Worm (Caenorhabditis elegans) whole organism, midembryonic: ENCODE data around the gene T05C3.2.

Source experiments
- flt-1 ChIP-seq: fragments of 200-800 bp; sonication (Bioruptor generic); IDR thresholded peaks from 2 replicates; pipeline ENCODE4 v1.3.6; 2022; ENCODE audit warnings: missing genetic modification characterization, missing compliant biosample characterization
- klf-2 ChIP-seq: fragments of 200-800 bp; sonication (Bioruptor generic); conservative IDR thresholded peaks from 2 replicates; pipeline ENCODE4 v1.3.6; 2022; ENCODE audit warnings: missing genetic modification reagents, missing genetic modification characterization, missing compliant biosample characterization
- med-1 ChIP-seq: sonication (generic microtip); optimal IDR thresholded peaks from 2 replicates; lab custom pipeline; 2017; ENCODE audit warnings: missing genetic modification characterization, mild to moderate bottlenecking, missing compliant biosample characterization, antibody characterized with exemption, missing genetic modification reagents; ENCODE audit not compliant: insufficient read depth
- ref-1 ChIP-seq: fragments of 200-800 bp; sonication (Bioruptor generic); conservative IDR thresholded peaks from 2 replicates; pipeline ENCODE4 v1.3.6; 2022; ENCODE audit warnings: missing genetic modification reagents, missing genetic modification characterization, missing compliant biosample characterization
- ztf-23 ChIP-seq: fragments of 200-800 bp; sonication (Bioruptor generic); IDR thresholded peaks from 2 replicates; pipeline ENCODE4 v1.3.6; 2022; ENCODE audit warnings: missing genetic modification reagents, missing genetic modification characterization, missing compliant biosample characterization

DNA sequence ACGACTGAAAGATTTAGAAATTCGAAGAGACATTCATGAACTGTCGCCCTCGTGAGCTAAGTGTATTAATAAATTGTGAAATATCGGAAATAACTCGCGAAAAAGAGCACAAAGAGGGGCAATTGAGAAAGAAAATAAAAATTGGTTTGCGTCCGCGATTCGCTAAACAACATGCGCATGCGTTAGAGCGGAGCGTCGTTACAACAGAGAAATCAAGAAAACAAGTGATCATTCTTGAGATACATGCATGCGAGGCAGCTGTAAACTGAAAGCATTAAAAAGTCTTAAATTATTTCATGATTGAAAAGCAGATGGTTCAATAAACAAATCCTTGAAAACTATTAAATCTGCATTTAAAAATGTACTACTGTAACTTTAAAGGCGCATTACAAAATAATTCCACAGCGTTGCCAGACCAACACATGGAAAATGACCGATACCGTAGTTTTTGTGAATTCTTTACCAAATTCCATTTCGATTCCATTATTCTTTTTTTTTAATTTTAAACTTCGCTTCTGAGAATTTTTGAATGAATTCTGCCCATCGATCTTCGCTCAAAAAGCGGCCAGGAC lies 42.8 kb downstream of the T05C3.2 start, which contains the start of the genes cox-16 and syp-2:
- TF ChIP-seq klf-2 (GFP tag; lab: Robert Waterston, UW) (no peak), med-1 (GFP tag; lab: Kevin White, UChicago) (no peak), ztf-23 (GFP tag; lab: Robert Waterston, UW) (no peak), ref-1 (GFP tag; lab: Robert Waterston, UW) (no peak), flt-1 (GFP tag; lab: Robert Waterston, UW) (no peak)
